Fruit fly (Drosophila melanogaster) whole organism, wandering third instar larva: Measurements from ENCODE around the gene baf.

ENCODE experiments used
- Abd-B ChIP-seq: fragments of >200 bp; optimal IDR thresholded peaks from 2 replicates; lab custom pipeline; 2017; ENCODE audit warnings: missing biosample characterization, missing genetic modification characterization
- CrebA ChIP-seq: fragments of 200-800 bp; sonication (Bioruptor generic); optimal IDR thresholded peaks from 2 replicates; lab custom pipeline; 2016; ENCODE audit warnings: missing biosample characterization, mild to moderate bottlenecking, missing genetic modification characterization, borderline replicate concordance
- Dfd ChIP-seq: fragments of >200 bp; optimal IDR thresholded peaks from 2 replicates; lab custom pipeline; 2017; ENCODE audit warnings: missing biosample characterization, missing genetic modification characterization
- GATAd ChIP-seq: sonication (Bioruptor generic); optimal IDR thresholded peaks from 2 replicates; lab custom pipeline; 2016; ENCODE audit warnings: missing biosample characterization, missing genetic modification characterization
- Hr78 ChIP-seq: fragments of >200 bp; optimal IDR thresholded peaks from 2 replicates; lab custom pipeline; 2017; ENCODE audit warnings: missing biosample characterization, missing genetic modification characterization
- Hr83 ChIP-seq: fragments of 200-300 bp; sonication (Bioruptor generic); optimal IDR thresholded peaks from 2 replicates; lab custom pipeline; 2016; ENCODE audit warnings: missing biosample characterization, mild to moderate bottlenecking, missing genetic modification characterization, moderate library complexity; ENCODE audit not compliant: poor library complexity, severe bottlenecking
- Jra ChIP-seq: sonication (Bioruptor generic); optimal IDR thresholded peaks from 2 replicates; lab custom pipeline; 2016; ENCODE audit warnings: missing biosample characterization, missing genetic modification characterization
- Mio ChIP-seq: sonication (Bioruptor generic); optimal IDR thresholded peaks from 2 replicates; lab custom pipeline; 2016; ENCODE audit warnings: missing biosample characterization, missing genetic modification characterization
- N ChIP-seq: fragments of >200 bp; optimal IDR thresholded peaks from 2 replicates; lab custom pipeline; 2018; ENCODE audit warnings: missing biosample characterization, missing external identifiers, missing genetic modification characterization
- Rel ChIP-seq, 2 experiments: fragments of 200-800 bp; sonication (Bioruptor generic) in 1 of 2; optimal IDR thresholded peaks; 2 replicates in 1 of 2; 3 replicates in 1 of 2; lab custom pipeline; 2016 to 2019; ENCODE audit warnings: mild to moderate bottlenecking in 2 of 2, missing biosample characterization in 2 of 2, missing genetic modification characterization in 2 of 2, moderate library complexity in 1 of 2
- Sp1 ChIP-seq: fragments of 200-800 bp; sonication (Bioruptor generic); optimal IDR thresholded peaks from 3 replicates; lab custom pipeline; 2019; ENCODE audit warnings: missing biosample characterization, mild to moderate bottlenecking, missing genetic modification characterization, moderate library complexity
- Vsx2 ChIP-seq: fragments of 200-300, 225-300 bp; sonication (Bioruptor generic); optimal IDR thresholded peaks from 2 replicates; lab custom pipeline; 2018; ENCODE audit warnings: missing biosample characterization, missing genetic modification characterization; ENCODE audit not compliant: partially characterized antibody
- brk ChIP-seq: fragments of 200-800 bp; sonication (Bioruptor generic); optimal IDR thresholded peaks from 2 replicates; lab custom pipeline; 2016; ENCODE audit warnings: missing biosample characterization, mild to moderate bottlenecking, missing genetic modification characterization
- dmrt93B ChIP-seq: fragments of 200-800 bp; sonication (Bioruptor generic); optimal IDR thresholded peaks from 2 replicates; lab custom pipeline; 2018; ENCODE audit warnings: missing biosample characterization, mild to moderate bottlenecking, missing genetic modification characterization
- foxo ChIP-seq, 2 experiments: fragments of 200-800 bp; sonication (Bioruptor generic); optimal IDR thresholded peaks; 2 replicates in 1 of 2; 3 replicates in 1 of 2; lab custom pipeline; 2016 to 2017; ENCODE audit warnings: missing biosample characterization in 2 of 2, missing genetic modification characterization in 2 of 2
- h ChIP-seq: fragments of 200-800 bp; sonication (Bioruptor generic); optimal IDR thresholded peaks from 3 replicates; lab custom pipeline; 2016; ENCODE audit warnings: missing biosample characterization, mild to moderate bottlenecking, missing genetic modification characterization
- psq ChIP-seq: fragments of 200-800 bp; sonication (Bioruptor generic); optimal IDR thresholded peaks from 3 replicates; lab custom pipeline; 2017; ENCODE audit warnings: missing biosample characterization, mild to moderate bottlenecking, missing genetic modification characterization, moderate library complexity
- rgr ChIP-seq: fragments of 200-800 bp; sonication (Bioruptor generic); optimal IDR thresholded peaks from 3 replicates; lab custom pipeline; 2016; ENCODE audit warnings: missing biosample characterization, mild to moderate bottlenecking, missing genetic modification characterization
- woc ChIP-seq: sonication (Bioruptor generic); optimal IDR thresholded peaks from 2 replicates; lab custom pipeline; 2016; ENCODE audit warnings: missing biosample characterization, mild to moderate bottlenecking, missing genetic modification characterization

The baf gene

dm6 chr2L:8071112-8071976, 42.1 kb downstream of the baf start, which contains the start of gene poe:
poe (minus strand) TSS chr2L:8071624.
- TF ChIP-seq Sp1 (GFP tag; lab: Kevin White, UChicago) (peak; percentile 62), Rel (GFP tag; optimal IDR thresholded peaks at IDR 0.05; lab: Kevin White, UChicago) (no peak), Rel (tag; optimal IDR thresholded peaks at IDR 0.05; lab: Kevin White, UChicago) (peak; percentile 78), dmrt93B (no peak), Hr83 (GFP tag; lab: Kevin White, UChicago) (peak; percentile 68), h (no peak)

dm6 chr2L:8072692-8073091, 43.4 kb downstream of the baf start, which contains the start of the genes MED20 and Trf:
MED20 (minus strand) TSS chr2L:8072848.
Trf (plus strand) TSS chr2L:8072895.
- no peak for TF ChIP-seq psq (GFP tag; lab: Kevin White, UChicago)
- no peak for TF ChIP-seq h
- no peak for TF ChIP-seq N
- no peak for TF ChIP-seq Vsx2
- no peak for TF ChIP-seq Hr78
- no peak for TF ChIP-seq woc
- TF ChIP-seq rgr (GFP tag; lab: Kevin White, UChicago), result no peak
- TF ChIP-seq CrebA (GFP tag; lab: Kevin White, UChicago), result no peak
- TF ChIP-seq Jra (GFP tag; lab: Kevin White, UChicago), result no peak
- no peak for TF ChIP-seq Dfd (GFP tag; lab: Kevin White, UChicago)
- TF ChIP-seq Sp1 (GFP tag; lab: Kevin White, UChicago), result no peak
- TF ChIP-seq GATAd, result no peak
- no peak for TF ChIP-seq foxo (GFP tag; optimal IDR thresholded peaks at IDR 0.05; lab: Kevin White, UChicago)
- TF ChIP-seq Abd-B (GFP tag; lab: Kevin White, UChicago), result no peak
- no peak for TF ChIP-seq Mio (GFP tag; lab: Kevin White, UChicago)
- TF ChIP-seq brk (GFP tag; lab: Kevin White, UChicago), result no peak
- no peak for TF ChIP-seq Rel (GFP tag; optimal IDR thresholded peaks at IDR 0.05; lab: Kevin White, UChicago)
- TF ChIP-seq Rel (tag; optimal IDR thresholded peaks at IDR 0.05; lab: Kevin White, UChicago), result no peak
- TF ChIP-seq, all 38 proteins: peak for 0
